Fruit fly (Drosophila melanogaster) whole organism, embryonic: ENCODE results near the gene Sk2.

Experiments
- C15 ChIP-seq: fragments of 200-800 bp; sonication (Bioruptor generic); IDR thresholded peaks from 3 replicates; pipeline ENCODE4 v1.3.6; 2022; ENCODE audit warnings: missing biosample characterization, missing genetic modification characterization
- CG11456 ChIP-seq: fragments of 200-800 bp; sonication (Bioruptor generic); IDR thresholded peaks from 3 replicates; pipeline ENCODE4 v1.3.6; 2022; ENCODE audit warnings: missing biosample characterization, missing genetic modification characterization
- CG11504 ChIP-seq: fragments of 200-800 bp; sonication (Bioruptor generic); optimal IDR thresholded peaks from 3 replicates; lab custom pipeline; 2019; ENCODE audit warnings: missing biosample characterization, mild to moderate bottlenecking, missing genetic modification characterization, moderate library complexity
- CG11560 ChIP-seq: fragments of 200-800 bp; sonication (Bioruptor generic); IDR thresholded peaks from 3 replicates; pipeline ENCODE4 v1.3.6; 2022; ENCODE audit warnings: missing biosample characterization, missing genetic modification characterization
- CG12219 ChIP-seq: fragments of 200-800 bp; sonication (Bioruptor generic); optimal IDR thresholded peaks from 3 replicates; lab custom pipeline; 2018; ENCODE audit warnings: missing biosample characterization, mild to moderate bottlenecking, missing genetic modification characterization
- CG1233 ChIP-seq: fragments of 200-800 bp; sonication (Bioruptor generic); optimal IDR thresholded peaks from 4 replicates; lab custom pipeline; 2018; ENCODE audit warnings: missing biosample characterization, mild to moderate bottlenecking, missing genetic modification characterization
- CG12744 ChIP-seq: fragments of 200-800 bp; sonication (Bioruptor generic); optimal IDR thresholded peaks from 2 replicates; lab custom pipeline; 2016; ENCODE audit warnings: missing biosample characterization, missing genetic modification characterization
- CG14050 ChIP-seq: fragments of 200-800 bp; sonication (Bioruptor generic); IDR thresholded peaks from 3 replicates; pipeline ENCODE4 v1.3.6; 2022; ENCODE audit warnings: missing biosample characterization, missing genetic modification characterization
- CG15269 ChIP-seq: fragments of 200-800 bp; sonication (Bioruptor generic); optimal IDR thresholded peaks from 2 replicates; lab custom pipeline; 2018; ENCODE audit warnings: missing biosample characterization, mild to moderate bottlenecking, missing genetic modification characterization, moderate library complexity
- CG1647 ChIP-seq: fragments of 200-800 bp; sonication (Bioruptor generic); optimal IDR thresholded peaks from 3 replicates; lab custom pipeline; 2016; ENCODE audit warnings: missing biosample characterization, missing genetic modification characterization
- CG17361 ChIP-seq: fragments of 200-800 bp; sonication (Bioruptor generic); IDR thresholded peaks from 3 replicates; pipeline ENCODE4 v1.3.6; 2022; ENCODE audit warnings: missing biosample characterization, missing genetic modification characterization
- CG17802 ChIP-seq: fragments of 200-800 bp; sonication (Bioruptor generic); optimal IDR thresholded peaks from 2 replicates; lab custom pipeline; 2018; ENCODE audit warnings: missing biosample characterization, mild to moderate bottlenecking, missing genetic modification characterization, moderate library complexity
- CG31365 ChIP-seq: fragments of 200-800 bp; sonication (Bioruptor generic); optimal IDR thresholded peaks from 2 replicates; lab custom pipeline; 2018; ENCODE audit warnings: missing biosample characterization, mild to moderate bottlenecking, missing genetic modification characterization
- CG42726 ChIP-seq: fragments of 200-800 bp; sonication (Bioruptor generic); IDR thresholded peaks from 2 replicates; pipeline ENCODE4 v1.3.6; 2022; ENCODE audit warnings: missing biosample characterization, missing genetic modification characterization; ENCODE audit not compliant: partially characterized antibody
- CG4707 ChIP-seq: fragments of 200-800 bp; sonication (Bioruptor generic); optimal IDR thresholded peaks from 2 replicates; lab custom pipeline; 2018; ENCODE audit warnings: missing biosample characterization, mild to moderate bottlenecking, missing genetic modification characterization, moderate library complexity
- CG6254 ChIP-seq: fragments of 200-800 bp; sonication (Bioruptor generic); optimal IDR thresholded peaks from 3 replicates; lab custom pipeline; 2017; ENCODE audit warnings: mild to moderate bottlenecking, missing biosample characterization, missing genetic modification reagents, missing genetic modification characterization
- CG6272 ChIP-seq: fragments of 200-800 bp; sonication (Bioruptor generic); IDR thresholded peaks from 2 replicates; pipeline ENCODE4 v1.3.6; 2022; ENCODE audit warnings: missing biosample characterization, missing genetic modification characterization
- CG6683 ChIP-seq: fragments of 200-800 bp; sonication (Bioruptor generic); optimal IDR thresholded peaks from 2 replicates; lab custom pipeline; 2017; ENCODE audit warnings: missing biosample characterization, mild to moderate bottlenecking, missing genetic modification characterization, missing genetic modification reagents
- CG6791 ChIP-seq: fragments of 200-800 bp; sonication (Bioruptor generic); IDR thresholded peaks from 3 replicates; pipeline ENCODE4 v1.3.6; 2022; ENCODE audit warnings: missing biosample characterization, missing genetic modification characterization; ENCODE audit not compliant: partially characterized antibody
- CG8944 ChIP-seq: fragments of 200-800 bp; sonication (Bioruptor generic); optimal IDR thresholded peaks from 3 replicates; lab custom pipeline; 2016; ENCODE audit warnings: missing biosample characterization, missing genetic modification characterization
- Dp ChIP-seq: fragments of 200-800 bp; sonication (Bioruptor generic); optimal IDR thresholded peaks from 2 replicates; lab custom pipeline; 2018; ENCODE audit warnings: missing biosample characterization, mild to moderate bottlenecking, missing genetic modification characterization, moderate library complexity
- Eip74EF ChIP-seq, 2 experiments: fragments of 200-800 bp in 1 of 2; fragments of >200 bp in 1 of 2; sonication (Bioruptor generic) in 1 of 2; optimal IDR thresholded peaks; 2 replicates each; lab custom pipeline; 2017 to 2019; ENCODE audit warnings: missing biosample characterization in 2 of 2, missing genetic modification characterization in 2 of 2, mild to moderate bottlenecking in 1 of 2, moderate library complexity in 1 of 2
- HLH4C ChIP-seq: fragments of 200-800 bp; sonication (Bioruptor generic); IDR thresholded peaks from 3 replicates; pipeline ENCODE4 v1.3.6; 2022; ENCODE audit warnings: missing biosample characterization, missing genetic modification characterization; ENCODE audit not compliant: partially characterized antibody
- Lhr ChIP-seq: fragments of 200-800 bp; sonication (Bioruptor generic); optimal IDR thresholded peaks from 3 replicates; lab custom pipeline; 2017; ENCODE audit warnings: mild to moderate bottlenecking, missing biosample characterization, missing genetic modification reagents, missing genetic modification characterization
- Myb ChIP-seq: fragments of 200-800 bp; sonication (Bioruptor generic); optimal IDR thresholded peaks from 2 replicates; lab custom pipeline; 2016; ENCODE audit warnings: missing biosample characterization, missing genetic modification characterization
- Scr ChIP-seq: fragments of 200-800 bp; sonication (Bioruptor generic); IDR thresholded peaks from 2 replicates; pipeline ENCODE4 v1.3.6; 2022; ENCODE audit warnings: missing biosample characterization, missing genetic modification characterization; ENCODE audit not compliant: partially characterized antibody
- al ChIP-seq: fragments of 200-800 bp; sonication (Bioruptor generic); IDR thresholded peaks from 2 replicates; pipeline ENCODE4 v1.3.6; 2022; ENCODE audit warnings: missing biosample characterization, missing genetic modification characterization
- aop ChIP-seq: fragments of 200-800 bp; sonication (Bioruptor generic); IDR thresholded peaks from 2 replicates; pipeline ENCODE4 v1.3.6; 2022; ENCODE audit warnings: missing biosample characterization, missing genetic modification characterization
- ash1 ChIP-seq: fragments of 200-800 bp; sonication (Bioruptor generic); optimal IDR thresholded peaks from 2 replicates; lab custom pipeline; 2018; ENCODE audit warnings: missing biosample characterization, mild to moderate bottlenecking, missing genetic modification characterization
- bigmax ChIP-seq: fragments of 200-800 bp; sonication (Bioruptor generic); optimal IDR thresholded peaks from 2 replicates; lab custom pipeline; 2018; ENCODE audit warnings: missing biosample characterization, mild to moderate bottlenecking, missing genetic modification characterization
- h ChIP-seq: fragments of >200 bp; optimal IDR thresholded peaks from 2 replicates; lab custom pipeline; 2017
- hbn ChIP-seq: fragments of 200-800 bp; sonication (Bioruptor generic); IDR thresholded peaks from 2 replicates; pipeline ENCODE4 v1.3.6; 2022; ENCODE audit warnings: missing biosample characterization, missing genetic modification characterization; ENCODE audit not compliant: partially characterized antibody
- hkb ChIP-seq, 2 experiments: fragments of 200-800 bp in 1 of 2; fragments of >200 bp in 1 of 2; sonication (Bioruptor generic) in 1 of 2; IDR thresholded peaks in 1 of 2; optimal IDR thresholded peaks in 1 of 2; 2 replicates each; pipeline versions ENCODE4 v1.3.6 to Lab custom; 2017 to 2022; ENCODE audit warnings: missing biosample characterization in 1 of 2, missing genetic modification characterization in 1 of 2
- ind ChIP-seq: fragments of 200-800 bp; sonication (Bioruptor generic); optimal IDR thresholded peaks from 3 replicates; lab custom pipeline; 2016; ENCODE audit warnings: missing biosample characterization, missing genetic modification characterization
- lov ChIP-seq, 2 experiments: fragments of 200-800 bp in 1 of 2; fragments of >200 bp in 1 of 2; sonication (Bioruptor generic) in 1 of 2; IDR thresholded peaks in 1 of 2; optimal IDR thresholded peaks in 1 of 2; 2 replicates in 1 of 2; 3 replicates in 1 of 2; pipeline versions ENCODE4 v1.3.6 to Lab custom; 2017 to 2022; ENCODE audit warnings: missing biosample characterization in 1 of 2, missing genetic modification characterization in 1 of 2
- nau ChIP-seq: fragments of 200-800 bp; sonication (Bioruptor generic); optimal IDR thresholded peaks from 3 replicates; lab custom pipeline; 2017; ENCODE audit warnings: missing biosample characterization, mild to moderate bottlenecking, missing genetic modification characterization, missing genetic modification reagents
- p53 ChIP-seq: fragments of 200-800 bp; sonication (Bioruptor generic); optimal IDR thresholded peaks from 2 replicates; lab custom pipeline; 2016; ENCODE audit warnings: missing biosample characterization, missing genetic modification characterization
- pan ChIP-seq, 4 experiments: fragments of >200 bp in 3 of 4; fragments of 200-800 bp in 1 of 4; sonication (Bioruptor generic) in 1 of 4; optimal IDR thresholded peaks in 3 of 4; IDR thresholded peaks in 1 of 4; 2 replicates each; pipeline versions ENCODE4 v1.3.6 to Lab custom; 2017 to 2022; ENCODE audit warnings: missing biosample characterization in 2 of 4, missing genetic modification characterization in 2 of 4, mixed read lengths in 1 of 4
- pb ChIP-seq: fragments of 200-800 bp; sonication (Bioruptor generic); optimal IDR thresholded peaks from 3 replicates; lab custom pipeline; 2016; ENCODE audit warnings: missing biosample characterization, missing genetic modification characterization
- pros ChIP-seq: fragments of 200-800 bp; sonication (Bioruptor generic); optimal IDR thresholded peaks from 3 replicates; lab custom pipeline; 2019; ENCODE audit warnings: missing biosample characterization, mild to moderate bottlenecking, missing genetic modification characterization, moderate library complexity
- seq ChIP-seq: fragments of 200-800 bp; sonication (Bioruptor generic); IDR thresholded peaks from 2 replicates; pipeline ENCODE4 v1.3.6; 2022; ENCODE audit warnings: missing biosample characterization, missing genetic modification characterization
- sob ChIP-seq: fragments of 200-800 bp; sonication (Bioruptor generic); IDR thresholded peaks from 2 replicates; pipeline ENCODE4 v1.3.6; 2022; ENCODE audit warnings: missing biosample characterization, missing genetic modification characterization
- stc ChIP-seq: fragments of 200-800 bp; sonication (Bioruptor generic); IDR thresholded peaks from 2 replicates; pipeline ENCODE4 v1.3.6; 2022; ENCODE audit warnings: missing biosample characterization, missing genetic modification characterization
- tap ChIP-seq: fragments of 200-800 bp; optimal IDR thresholded peaks from 3 replicates; lab custom pipeline; 2019; ENCODE audit warnings: missing biosample characterization, mild to moderate bottlenecking, missing genetic modification characterization, moderate library complexity
- usp ChIP-seq: fragments of >200 bp; optimal IDR thresholded peaks from 2 replicates; lab custom pipeline; 2017; ENCODE audit warnings: missing biosample characterization, missing genetic modification characterization
- z ChIP-seq: fragments of 200-800 bp; sonication (Bioruptor generic); IDR thresholded peaks from 3 replicates; pipeline ENCODE4 v1.3.6; 2022; ENCODE audit warnings: missing biosample characterization, missing genetic modification characterization
- zf30C ChIP-seq: fragments of 200-800 bp; sonication (Bioruptor generic); optimal IDR thresholded peaks from 3 replicates; lab custom pipeline; 2018; ENCODE audit warnings: missing biosample characterization, mild to moderate bottlenecking, missing genetic modification characterization

The Sk2 gene

dm6 chr3L:3090581-3091345 is 43.9 kb downstream of the Sk2 start (continued):
- peak; percentile 19 for TF ChIP-seq CG6254 (GFP tag; lab: Kevin White, UChicago)
- TF ChIP-seq usp (GFP tag; lab: Kevin White, UChicago): no peak
- no peak for TF ChIP-seq Myb (GFP tag; lab: Kevin White, UChicago)
- peak; percentile 32 for TF ChIP-seq CG1233
- no peak for TF ChIP-seq hbn (GFP tag; lab: Robert Waterston, UW)
- no peak for TF ChIP-seq C15 (GFP tag; lab: Robert Waterston, UW)
- TF ChIP-seq zf30C (GFP tag; lab: Kevin White, UChicago): peak; percentile 46
- TF ChIP-seq sob (GFP tag; lab: Robert Waterston, UW): peak; percentile 77
- no peak for TF ChIP-seq al
- TF ChIP-seq CG12744 (GFP tag; lab: Kevin White, UChicago): no peak
- TF ChIP-seq aop (GFP tag; lab: Robert Waterston, UW): no peak
- TF ChIP-seq seq: peak; percentile 67; the same call in 1 of the 2 replicates
- TF ChIP-seq h: no peak
- TF ChIP-seq CG12219 (GFP tag; lab: Kevin White, UChicago): no peak
- no peak for TF ChIP-seq p53 (GFP tag; lab: Kevin White, UChicago)
- TF ChIP-seq CG42726: peak; percentile 69
- peak; percentile 19 for TF ChIP-seq CG1647
- TF ChIP-seq nau (GFP tag; lab: Kevin White, UChicago): no peak
- TF ChIP-seq HLH4C (GFP tag; lab: Robert Waterston, UW): peak; percentile 34; the same call in 1 of the 3 replicates
- no peak for TF ChIP-seq CG11560
- peak in 1 of 2 experiments; percentile 20 for TF ChIP-seq Eip74EF (GFP tag; optimal IDR thresholded peaks at IDR 0.05; lab: Kevin White, UChicago)
- TF ChIP-seq hkb (optimal IDR thresholded peaks at IDR 0.05; lab: Kevin White, UChicago): no peak
- TF ChIP-seq hkb (GFP tag; IDR thresholded peaks at IDR 0.05; lab: Robert Waterston, UW): peak; percentile 66
- peak; percentile 25; the same call in 1 of the 2 replicates for TF ChIP-seq Scr
- TF ChIP-seq pan (optimal IDR thresholded peaks at IDR 0.05; lab: Kevin White, UChicago): no peak
- TF ChIP-seq pan (GFP tag; optimal IDR thresholded peaks at IDR 0.05 in 1 of 2, IDR thresholded peaks at IDR 0.05 in 1 of 2): peak in 1 of 2 experiments; percentile 42
- TF ChIP-seq CG6791 (GFP tag; lab: Robert Waterston, UW): peak; percentile 72; the same call in 2 of the 3 replicates
- no peak for TF ChIP-seq CG4707
- peak; percentile 50 for TF ChIP-seq CG15269 (tag; lab: Kevin White, UChicago)
- TF ChIP-seq CG17802 (tag; lab: Kevin White, UChicago): no peak
- TF ChIP-seq CG31365 (tag; lab: Kevin White, UChicago): no peak
- no peak for TF ChIP-seq lov (optimal IDR thresholded peaks at IDR 0.05; lab: Kevin White, UChicago)
- TF ChIP-seq lov (GFP tag; IDR thresholded peaks at IDR 0.05; lab: Robert Waterston, UW): no peak
- TF ChIP-seq CG14050 (GFP tag; lab: Robert Waterston, UW): no peak
- peak; percentile 45 for TF ChIP-seq CG8944 (GFP tag; lab: Kevin White, UChicago)
- no peak for TF ChIP-seq CG6683 (GFP tag; lab: Kevin White, UChicago)
- TF ChIP-seq tap (tag; lab: Kevin White, UChicago): no peak
- TF ChIP-seq ind (GFP tag; lab: Kevin White, UChicago): no peak
- TF ChIP-seq pros: peak; percentile 98
- peak; percentile 46; the same call in 1 of the 3 replicates for TF ChIP-seq CG17361 (GFP tag; lab: Robert Waterston, UW)
- TF ChIP-seq bigmax: no peak
- TF ChIP-seq ash1 (GFP tag; lab: Kevin White, UChicago): no peak
- no peak for TF ChIP-seq CG6272 (GFP tag; lab: Robert Waterston, UW)
- TF ChIP-seq pb: no peak
- no peak for TF ChIP-seq Lhr (GFP tag; lab: Kevin White, UChicago)
- peak; percentile 92 for TF ChIP-seq Dp
- TF ChIP-seq CG11456: 0 out of 3 replicates have a peak, but pooled peaks have one; percentile 34
- TF ChIP-seq z (GFP tag; lab: Robert Waterston, UW): 0 out of 3 replicates have a peak, but pooled peaks have one; percentile 44
- TF ChIP-seq stc (GFP tag; lab: Robert Waterston, UW): peak; percentile 63
- no peak for TF ChIP-seq CG11504 (tag; lab: Kevin White, UChicago)
